Worm (Caenorhabditis elegans): ENCODE data around the gene epac-1.

Gene epac-1

DNA sequence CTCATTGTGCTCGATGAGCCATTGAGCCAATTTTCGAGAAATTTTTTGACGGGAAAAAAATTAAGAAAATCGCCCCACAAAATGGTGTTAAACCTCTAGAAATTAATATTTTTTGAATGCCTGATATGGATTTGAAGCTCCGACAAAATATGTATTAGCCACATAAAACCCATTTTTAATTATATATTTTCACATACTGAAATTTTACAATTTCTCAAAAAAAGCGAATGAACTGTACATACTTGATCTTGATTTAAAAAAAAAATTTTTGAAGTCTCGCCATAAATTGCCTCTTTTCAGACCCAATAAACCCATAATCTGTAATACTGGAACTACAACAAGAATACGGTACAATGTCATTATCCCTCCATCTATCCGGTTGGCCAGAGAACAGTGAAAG, 36.5 kb upstream of the epac-1 start, which contains the start of gene nac-3:
nac-3 (plus strand) TSS at position 301 of the 400 bp plus-strand sequence.
- TF ChIP-seq nhr-11 (tag; optimal IDR thresholded peaks at IDR 0.05) (no peak), dve-1 (tag; optimal IDR thresholded peaks at IDR 0.05) (no peak), ceh-30 (tag; optimal IDR thresholded peaks at IDR 0.05) (no peak), ceh-22 (tag; optimal IDR thresholded peaks at IDR 0.05) (no peak), unc-3 (GFP tag; conservative IDR thresholded peaks at IDR 0.05) (no peak), unc-3 (tag; optimal IDR thresholded peaks at IDR 0.05) (no peak), sox-4 (tag; optimal IDR thresholded peaks at IDR 0.05) (no peak), rnt-1 (tag; optimal IDR thresholded peaks at IDR 0.05) (no peak), C08G9.2 (tag; optimal IDR thresholded peaks at IDR 0.05) (no peak), ceh-45 (GFP tag; IDR thresholded peaks at IDR 0.05) (no peak), odd-2 (tag; optimal IDR thresholded peaks at IDR 0.05) (no peak), pha-2 (tag; optimal IDR thresholded peaks at IDR 0.05) (no peak), pros-1 (tag; optimal IDR thresholded peaks at IDR 0.05) (no peak), hlh-15 (tag; optimal IDR thresholded peaks at IDR 0.05) (no peak), ama-1 (optimal IDR thresholded peaks at IDR 0.05) (no peak)

DNA sequence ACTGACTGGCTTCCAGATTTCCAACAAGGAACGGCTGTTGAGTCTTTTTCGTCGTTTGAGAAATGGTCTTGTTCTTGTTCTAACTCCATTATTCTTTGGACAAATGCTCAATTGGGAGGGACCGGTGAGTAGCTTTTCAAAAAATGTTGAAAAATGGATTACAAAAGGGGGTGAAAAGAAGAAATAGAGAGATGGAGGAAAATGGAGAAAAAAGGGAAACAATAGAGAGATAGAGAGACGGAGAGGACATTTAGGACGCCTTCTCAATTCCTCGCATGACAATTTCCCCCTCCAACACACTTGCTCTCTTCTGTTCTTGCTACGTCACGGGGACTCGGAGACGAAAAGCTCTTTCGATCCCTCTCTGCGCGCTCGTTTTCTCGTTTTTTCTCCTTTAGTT, 36.0 kb upstream of the epac-1 start:
- TF ChIP-seq Y22D7AL.16 (tag; optimal IDR thresholded peaks at IDR 0.05) (no peak), pha-2 (tag; optimal IDR thresholded peaks at IDR 0.05) (no peak), sox-4 (tag; optimal IDR thresholded peaks at IDR 0.05) (no peak), ama-1 (optimal IDR thresholded peaks at IDR 0.05) (no peak), ceh-18 (tag; optimal IDR thresholded peaks at IDR 0.05) (peak; percentile 18), ceh-9 (tag; optimal IDR thresholded peaks at IDR 0.05) (no peak), unc-42 (tag; optimal IDR thresholded peaks at IDR 0.05) (peak; percentile 89), pag-3 (tag; optimal IDR thresholded peaks at IDR 0.05; ENCODE audit: borderline replicate concordance) (no peak), nfya-1 (tag; optimal IDR thresholded peaks at IDR 0.05) (no peak), hlh-15 (tag; optimal IDR thresholded peaks at IDR 0.05) (no peak), fax-1 (tag; optimal IDR thresholded peaks at IDR 0.05) (no peak), fkh-6 (tag; optimal IDR thresholded peaks at IDR 0.05) (no peak), ceh-31 (tag; optimal IDR thresholded peaks at IDR 0.05) (peak; percentile 62), pat-9 (tag; optimal IDR thresholded peaks at IDR 0.05) (no peak), dve-1 (tag; optimal IDR thresholded peaks at IDR 0.05) (no peak), mec-3 (tag; optimal IDR thresholded peaks at IDR 0.05; ENCODE audit: borderline replicate concordance) (no peak), pax-1 (tag; optimal IDR thresholded peaks at IDR 0.05) (no peak), K09A11.1 (tag; optimal IDR thresholded peaks at IDR 0.05; ENCODE audit: insufficient read depth) (no peak), ceh-48 (tag; optimal IDR thresholded peaks at IDR 0.05) (no peak), nhr-232 (tag; optimal IDR thresholded peaks at IDR 0.05) (no peak)

DNA sequence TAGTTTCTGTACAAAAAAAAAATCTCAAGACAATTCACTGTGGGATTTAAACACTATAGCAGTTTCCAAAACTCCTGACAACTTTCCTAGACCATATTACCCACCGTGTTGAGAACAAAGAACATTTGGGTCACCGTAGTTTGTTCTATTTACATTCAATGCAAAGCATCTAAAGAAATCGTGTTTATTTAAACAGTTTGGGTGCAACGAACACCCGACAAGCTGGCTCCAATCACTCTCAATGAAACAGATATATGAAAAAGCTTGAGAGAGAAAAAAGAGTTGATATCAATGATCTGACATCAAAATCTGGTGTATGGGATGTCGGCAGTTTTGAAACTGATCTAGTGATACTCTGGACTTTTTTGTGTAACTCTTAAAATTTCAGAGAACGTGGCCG, 34.0 kb upstream of the epac-1 start:
- no peak for TF ChIP-seq Y22D7AL.16 (tag; optimal IDR thresholded peaks at IDR 0.05)
- no peak for TF ChIP-seq fkh-10 (GFP tag; optimal IDR thresholded peaks at IDR 0.05)
- no peak for TF ChIP-seq nfya-1 (tag; optimal IDR thresholded peaks at IDR 0.05)
- no peak for TF ChIP-seq F13H6.1 (tag; optimal IDR thresholded peaks at IDR 0.05)
- TF ChIP-seq hlh-13 (GFP tag; optimal IDR thresholded peaks at IDR 0.05): no peak
- no peak for TF ChIP-seq mec-3 (tag; optimal IDR thresholded peaks at IDR 0.05; ENCODE audit: borderline replicate concordance)
- no peak for TF ChIP-seq ets-4 (tag; optimal IDR thresholded peaks at IDR 0.05)
- TF ChIP-seq pros-1 (tag; optimal IDR thresholded peaks at IDR 0.05): no peak
- no peak for TF ChIP-seq unc-42 (tag; optimal IDR thresholded peaks at IDR 0.05)
- no peak for TF ChIP-seq fax-1 (tag; optimal IDR thresholded peaks at IDR 0.05)
- no peak for TF ChIP-seq npax-4 (tag; optimal IDR thresholded peaks at IDR 0.05)
- no peak for TF ChIP-seq ceh-22 (tag; optimal IDR thresholded peaks at IDR 0.05)
- TF ChIP-seq ceh-14 (tag; optimal IDR thresholded peaks at IDR 0.05): no peak
- no peak for TF ChIP-seq ceh-31 (tag; optimal IDR thresholded peaks at IDR 0.05)

DNA sequence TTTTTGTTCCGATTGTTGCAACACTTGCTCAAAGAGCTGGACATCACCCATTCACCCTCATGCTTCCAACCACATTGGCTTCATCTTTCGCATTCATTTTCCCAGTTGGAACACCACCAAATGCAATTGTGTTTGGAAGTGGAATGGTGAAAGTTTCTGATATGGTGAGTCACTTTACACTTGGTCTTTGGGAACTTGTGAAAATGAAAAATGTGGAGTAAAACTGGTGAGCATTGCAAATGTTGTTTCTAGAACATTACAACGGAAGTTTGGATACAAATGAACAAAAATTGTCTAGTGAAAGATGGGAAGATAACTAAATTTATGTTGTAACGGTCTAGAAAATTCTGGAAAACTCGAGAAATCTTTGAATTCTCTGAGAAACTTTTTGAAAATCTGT, 32.7 kb upstream of the epac-1 start:
- TF ChIP-seq ceh-45 (GFP tag; IDR thresholded peaks at IDR 0.05): no peak

Measured in whole organism, late embryonic.